Fruit fly (Drosophila melanogaster) whole organism, embryonic: ENCODE results near the gene fry.

Experiments used
- Ada2b ChIP-seq: fragments of 200-800 bp; sonication (Bioruptor generic); IDR thresholded peaks from 2 replicates; pipeline ENCODE4 v1.3.6; 2022; ENCODE audit warnings: missing biosample characterization, missing genetic modification characterization
- Awh ChIP-seq: fragments of 200-800 bp; sonication (Bioruptor generic); IDR thresholded peaks from 2 replicates; pipeline ENCODE4, ENCODE4 v1.3.6; 2022; ENCODE audit warnings: missing biosample characterization, missing genetic modification characterization
- CG10654 ChIP-seq: fragments of 200-800 bp; sonication (Bioruptor generic); optimal IDR thresholded peaks from 2 replicates; lab custom pipeline; 2016; ENCODE audit warnings: missing biosample characterization, missing genetic modification characterization
- CG11247 ChIP-seq: fragments of 200-800 bp; sonication (Bioruptor generic); IDR thresholded peaks from 2 replicates; pipeline ENCODE4 v1.3.6; 2022; ENCODE audit warnings: missing biosample characterization, missing genetic modification characterization
- CG11398 ChIP-seq: fragments of 200-800 bp; sonication (Bioruptor generic); optimal IDR thresholded peaks from 2 replicates; lab custom pipeline; 2016; ENCODE audit warnings: missing biosample characterization, missing genetic modification characterization
- CG1233 ChIP-seq: fragments of 200-800 bp; sonication (Bioruptor generic); optimal IDR thresholded peaks from 4 replicates; lab custom pipeline; 2018; ENCODE audit warnings: missing biosample characterization, mild to moderate bottlenecking, missing genetic modification characterization
- CG13624 ChIP-seq: fragments of 200-800 bp; sonication (Bioruptor generic); optimal IDR thresholded peaks from 2 replicates; lab custom pipeline; 2016; ENCODE audit warnings: missing biosample characterization, missing genetic modification characterization
- CG13775 ChIP-seq: fragments of 200-800 bp; sonication (Bioruptor generic); optimal IDR thresholded peaks from 3 replicates; lab custom pipeline; 2017; ENCODE audit warnings: missing biosample characterization, mild to moderate bottlenecking, missing genetic modification characterization
- CG15073 ChIP-seq: fragments of 200-800 bp; sonication (Bioruptor generic); optimal IDR thresholded peaks from 2 replicates; lab custom pipeline; 2016; ENCODE audit warnings: missing biosample characterization, missing genetic modification characterization
- CG1529 ChIP-seq: fragments of 200-800 bp; sonication (Bioruptor generic); optimal IDR thresholded peaks from 3 replicates; lab custom pipeline; 2018; ENCODE audit warnings: missing biosample characterization, missing genetic modification characterization
- CG1602 ChIP-seq: fragments of 200-800 bp; sonication (Bioruptor generic); optimal IDR thresholded peaks from 3 replicates; lab custom pipeline; 2016; ENCODE audit warnings: missing biosample characterization, missing genetic modification characterization
- CG16815 ChIP-seq: fragments of 200-800 bp; sonication (Bioruptor generic); optimal IDR thresholded peaks from 3 replicates; lab custom pipeline; 2017; ENCODE audit warnings: missing biosample characterization, mild to moderate bottlenecking, missing genetic modification characterization
- CG17385 ChIP-seq: fragments of 200-800 bp; sonication (Bioruptor generic); optimal IDR thresholded peaks from 3 replicates; lab custom pipeline; 2018; ENCODE audit warnings: missing biosample characterization, mild to moderate bottlenecking, missing genetic modification characterization
- CG17912 ChIP-seq: fragments of 200-800 bp; sonication (Bioruptor generic); optimal IDR thresholded peaks from 2 replicates; lab custom pipeline; 2018; ENCODE audit warnings: missing biosample characterization, mild to moderate bottlenecking, missing genetic modification characterization
- CG32532 ChIP-seq: fragments of 200-800 bp; sonication (Bioruptor generic); IDR thresholded peaks from 2 replicates; pipeline ENCODE4 v1.3.6; 2022; ENCODE audit warnings: missing biosample characterization, missing genetic modification characterization
- CG33557 ChIP-seq: fragments of 200-800 bp; sonication (Bioruptor generic); optimal IDR thresholded peaks from 2 replicates; lab custom pipeline; 2019; ENCODE audit warnings: missing biosample characterization, mild to moderate bottlenecking, missing genetic modification characterization, moderate library complexity
- CG3726 ChIP-seq: fragments of 200-800 bp; sonication (Bioruptor generic); IDR thresholded peaks from 3 replicates; pipeline ENCODE4, ENCODE4 v1.3.6; 2022; ENCODE audit warnings: missing biosample characterization, missing genetic modification characterization
- CG42726 ChIP-seq: fragments of 200-800 bp; sonication (Bioruptor generic); IDR thresholded peaks from 2 replicates; pipeline ENCODE4 v1.3.6; 2022; ENCODE audit warnings: missing biosample characterization, missing genetic modification characterization; ENCODE audit not compliant: partially characterized antibody
- CG4328 ChIP-seq: fragments of 200-800 bp; sonication (Bioruptor generic); optimal IDR thresholded peaks from 3 replicates; lab custom pipeline; 2017; ENCODE audit warnings: missing biosample characterization, missing genetic modification reagents, missing genetic modification characterization
- CG9437 ChIP-seq: fragments of 200-800 bp; sonication (Bioruptor generic); optimal IDR thresholded peaks from 2 replicates; lab custom pipeline; 2018; ENCODE audit warnings: missing biosample characterization, mild to moderate bottlenecking, missing genetic modification characterization
- Camta ChIP-seq: fragments of 200-800 bp; sonication (Bioruptor generic); optimal IDR thresholded peaks from 2 replicates; lab custom pipeline; 2016; ENCODE audit warnings: missing biosample characterization, missing genetic modification characterization
- Dfd ChIP-seq, 2 experiments: fragments of >200 bp; optimal IDR thresholded peaks; 2 replicates each; lab custom pipeline; 2017; ENCODE audit warnings: missing biosample characterization in 2 of 2, missing genetic modification characterization in 2 of 2
- Dref ChIP-seq: fragments of 200-800 bp; sonication (Bioruptor generic); IDR thresholded peaks from 2 replicates; pipeline ENCODE4 v1.3.6; 2022; ENCODE audit warnings: missing biosample characterization, missing genetic modification characterization
- ERR ChIP-seq: fragments of 200-800 bp; sonication (Bioruptor generic); optimal IDR thresholded peaks from 2 replicates; lab custom pipeline; 2016; ENCODE audit warnings: missing biosample characterization, missing genetic modification characterization
- Hr78 ChIP-seq, 2 experiments: fragments of 200-800 bp in 1 of 2; fragments of >200 bp in 1 of 2; sonication (Bioruptor generic) in 1 of 2; optimal IDR thresholded peaks; 2 replicates each; lab custom pipeline; 2017 to 2019; ENCODE audit warnings: missing biosample characterization in 2 of 2, missing genetic modification characterization in 2 of 2, mild to moderate bottlenecking in 1 of 2, moderate library complexity in 1 of 2
- Kr ChIP-seq: fragments of 200-800 bp; sonication (Bioruptor generic); optimal IDR thresholded peaks from 2 replicates; lab custom pipeline; 2017; ENCODE audit warnings: missing biosample characterization, mild to moderate bottlenecking, missing genetic modification characterization
- MBD-R2 ChIP-seq: fragments of 200-800 bp; sonication (Bioruptor generic); IDR thresholded peaks from 2 replicates; pipeline ENCODE4 v1.3.6; 2022; ENCODE audit warnings: missing biosample characterization, missing genetic modification characterization
- Med ChIP-seq: fragments of 200-800 bp; sonication (Bioruptor generic); peaks from one replicate; lab custom pipeline; 2016; ENCODE audit warnings: missing biosample characterization, missing genetic modification characterization, mild to moderate bottlenecking, inconsistent platforms, moderate library complexity
- NC2β ChIP-seq: fragments of 200-800 bp; sonication (Bioruptor generic); optimal IDR thresholded peaks from 2 replicates; lab custom pipeline; 2016; ENCODE audit warnings: missing biosample characterization, missing genetic modification characterization
- Neu2 ChIP-seq: fragments of 200-800 bp; sonication (Bioruptor generic); optimal IDR thresholded peaks from 3 replicates; lab custom pipeline; 2016; ENCODE audit warnings: missing biosample characterization, missing genetic modification characterization, borderline replicate concordance
- Opbp ChIP-seq: fragments of 200-800 bp; sonication (Bioruptor generic); IDR thresholded peaks from 3 replicates; pipeline ENCODE4 v1.3.6; 2022; ENCODE audit warnings: missing biosample characterization, missing genetic modification characterization; ENCODE audit not compliant: partially characterized antibody
- TFAM ChIP-seq: fragments of 200-800 bp; sonication (Bioruptor generic); optimal IDR thresholded peaks from 2 replicates; lab custom pipeline; 2017; ENCODE audit warnings: missing biosample characterization, missing genetic modification characterization, inconsistent platforms
- ac ChIP-seq: fragments of 200-800 bp; sonication (Bioruptor generic); optimal IDR thresholded peaks from 3 replicates; lab custom pipeline; 2017; ENCODE audit warnings: missing biosample characterization, mild to moderate bottlenecking, missing genetic modification characterization
- bcd ChIP-seq: fragments of 200-800 bp; sonication (Bioruptor generic); optimal IDR thresholded peaks from 2 replicates; lab custom pipeline; 2017; ENCODE audit warnings: missing biosample characterization, mild to moderate bottlenecking, missing genetic modification characterization
- br ChIP-seq: fragments of >200 bp; optimal IDR thresholded peaks from 2 replicates; lab custom pipeline; 2017
- cato ChIP-seq: fragments of 200-800 bp; sonication (Bioruptor generic); optimal IDR thresholded peaks from 2 replicates; lab custom pipeline; 2016; ENCODE audit warnings: missing biosample characterization, missing genetic modification characterization, borderline replicate concordance
- chn ChIP-seq: fragments of 200-800 bp; sonication (Bioruptor generic); optimal IDR thresholded peaks from 2 replicates; lab custom pipeline; 2016; ENCODE audit warnings: missing biosample characterization, missing genetic modification characterization
- da ChIP-seq: fragments of 200-800 bp; sonication (Bioruptor generic); optimal IDR thresholded peaks from 2 replicates; lab custom pipeline; 2016; ENCODE audit warnings: missing biosample characterization, missing genetic modification characterization
- dimm ChIP-seq: fragments of 200-800 bp; sonication (Bioruptor generic); IDR thresholded peaks from 2 replicates; pipeline ENCODE4 v1.3.6; 2022; ENCODE audit warnings: missing biosample characterization, missing genetic modification characterization
- en ChIP-seq: fragments of 200-800 bp; sonication (Bioruptor generic); optimal IDR thresholded peaks from 2 replicates; lab custom pipeline; 2016; ENCODE audit warnings: missing biosample characterization, missing genetic modification characterization
- hth ChIP-seq: fragments of >200 bp; optimal IDR thresholded peaks from 2 replicates; lab custom pipeline; 2017; ENCODE audit warnings: inconsistent platforms
- jing ChIP-seq: fragments of 200-800 bp; sonication (Bioruptor generic); optimal IDR thresholded peaks from 2 replicates; lab custom pipeline; 2018; ENCODE audit warnings: missing biosample characterization, mild to moderate bottlenecking, missing genetic modification characterization
- lola ChIP-seq, 3 experiments: fragments of >200 bp in 2 of 3; fragments of 200-800 bp in 1 of 3; sonication (Bioruptor generic) in 1 of 3; optimal IDR thresholded peaks; 2 replicates each; lab custom pipeline; 2017 to 2019; ENCODE audit warnings: missing biosample characterization in 3 of 3, missing genetic modification characterization in 3 of 3, mild to moderate bottlenecking in 1 of 3, moderate library complexity in 1 of 3
- nau ChIP-seq: fragments of 200-800 bp; sonication (Bioruptor generic); optimal IDR thresholded peaks from 3 replicates; lab custom pipeline; 2017; ENCODE audit warnings: missing biosample characterization, mild to moderate bottlenecking, missing genetic modification characterization, missing genetic modification reagents
- p53 ChIP-seq: fragments of 200-800 bp; sonication (Bioruptor generic); optimal IDR thresholded peaks from 2 replicates; lab custom pipeline; 2016; ENCODE audit warnings: missing biosample characterization, missing genetic modification characterization
- ranshi ChIP-seq: fragments of 200-800 bp; sonication (Bioruptor generic); IDR thresholded peaks from 2 replicates; pipeline ENCODE4 v1.3.6; 2022; ENCODE audit warnings: missing biosample characterization, missing genetic modification characterization
- slou ChIP-seq: fragments of 200-800 bp; sonication (Bioruptor generic); optimal IDR thresholded peaks from 3 replicates; lab custom pipeline; 2016; ENCODE audit warnings: missing biosample characterization, missing genetic modification characterization
- stc ChIP-seq: fragments of 200-800 bp; sonication (Bioruptor generic); IDR thresholded peaks from 2 replicates; pipeline ENCODE4 v1.3.6; 2022; ENCODE audit warnings: missing biosample characterization, missing genetic modification characterization
- tio ChIP-seq: fragments of 200-800 bp; sonication (Bioruptor generic); optimal IDR thresholded peaks from 2 replicates; lab custom pipeline; 2017; ENCODE audit warnings: missing biosample characterization, missing genetic modification characterization, inconsistent platforms
- tup ChIP-seq: fragments of 200-800 bp; sonication (Bioruptor generic); optimal IDR thresholded peaks from 2 replicates; lab custom pipeline; 2016; ENCODE audit warnings: missing biosample characterization, mild to moderate bottlenecking, missing genetic modification characterization, moderate library complexity

The fry gene

DNA sequence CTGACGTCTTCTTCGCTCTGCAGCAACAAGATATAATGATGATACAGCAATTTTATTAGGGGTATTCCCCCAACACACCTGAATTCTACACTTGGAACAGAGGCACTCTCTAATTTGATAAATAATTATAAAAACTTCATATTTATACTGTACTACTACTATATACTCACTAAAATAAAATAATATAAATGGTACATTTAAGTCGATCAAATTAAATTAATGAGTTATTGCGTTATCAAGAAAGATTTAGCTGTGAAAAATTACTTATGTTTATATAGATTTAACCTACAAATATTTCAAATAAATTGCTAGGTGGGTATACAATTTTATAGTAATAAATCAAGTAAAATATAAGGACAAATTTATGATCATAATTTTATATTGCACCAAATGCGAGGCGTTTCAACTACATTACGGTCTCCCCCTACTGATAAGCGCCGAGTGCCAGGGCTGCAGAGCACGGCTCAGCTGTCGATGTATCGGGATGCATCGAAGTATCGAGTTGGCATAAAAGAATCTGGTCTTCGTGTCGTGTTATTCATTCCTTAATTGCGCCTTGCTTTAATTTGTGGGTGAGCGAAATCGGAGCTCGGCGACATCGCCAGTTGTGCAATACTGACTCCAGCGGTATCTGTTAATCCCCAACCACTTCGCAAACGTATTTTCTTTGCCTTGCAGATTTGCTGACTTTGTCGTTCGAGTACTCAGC is 35.1 kb upstream of the fry start, which contains the start of gene vsg (continued):
- TF ChIP-seq Awh (0 out of 2 replicates have a peak, but pooled peaks have one; percentile 18), ERR (GFP tag; lab: Kevin White, UChicago) (no peak), CG11247 (GFP tag; lab: Robert Waterston, UW) (no peak; the same call in 1 of the 2 replicates), CG11398 (GFP tag; lab: Kevin White, UChicago) (no peak), CG17385 (GFP tag; lab: Kevin White, UChicago) (peak; percentile 83), Hr78 (GFP tag; optimal IDR thresholded peaks at IDR 0.05; lab: Kevin White, UChicago) (peak in 1 of 2 experiments; percentile 56), CG4328 (GFP tag; lab: Kevin White, UChicago) (peak; percentile 79), ac (GFP tag; lab: Kevin White, UChicago) (no peak), CG42726 (GFP tag; lab: Robert Waterston, UW) (peak; percentile 93), CG3726 (GFP tag; lab: Robert Waterston, UW) (no peak), CG1233 (GFP tag; lab: Kevin White, UChicago) (peak; percentile 71), slou (peak; percentile 85), CG10654 (GFP tag; lab: Kevin White, UChicago) (peak; percentile 60), CG33557 (GFP tag; lab: Kevin White, UChicago) (peak; percentile 75), tio (no peak), cato (GFP tag; lab: Kevin White, UChicago) (peak; percentile 48), CG15073 (GFP tag; lab: Kevin White, UChicago) (no peak), CG13775 (GFP tag; lab: Kevin White, UChicago) (peak; percentile 91), Camta (peak; percentile 29), CG16815 (GFP tag; lab: Kevin White, UChicago) (peak; percentile 82), Opbp (GFP tag; lab: Robert Waterston, UW) (peak; percentile 93), CG1529 (peak; percentile 59), br (lab: Kevin White, UChicago) (no peak), p53 (peak; percentile 14), CG13624 (peak; percentile 78), tup (GFP tag; lab: Kevin White, UChicago) (no peak), stc (GFP tag; lab: Robert Waterston, UW) (peak; percentile 46; the same call in 1 of the 2 replicates), chn (GFP tag; lab: Kevin White, UChicago) (peak; percentile 49), Neu2 (GFP tag; lab: Kevin White, UChicago) (no peak), Kr (GFP tag; lab: Kevin White, UChicago) (no peak), CG32532 (GFP tag; lab: Robert Waterston, UW) (peak; percentile 79), MBD-R2 (GFP tag; lab: Robert Waterston, UW) (no peak; the same call in 1 of the 2 replicates), hth (lab: Kevin White, UChicago) (no peak), dimm (GFP tag; lab: Robert Waterston, UW) (no peak), da (GFP tag; lab: Kevin White, UChicago) (no peak), en (GFP tag; lab: Kevin White, UChicago) (no peak), jing (GFP tag; lab: Kevin White, UChicago) (no peak), TFAM (GFP tag; lab: Kevin White, UChicago) (no peak), CG9437 (GFP tag; lab: Kevin White, UChicago) (peak; percentile 87), bcd (GFP tag; lab: Kevin White, UChicago) (peak; percentile 78), CG17912 (GFP tag; lab: Kevin White, UChicago) (peak; percentile 23), Dfd (GFP tag; optimal IDR thresholded peaks at IDR 0.05; lab: Kevin White, UChicago) (no peak), nau (GFP tag; lab: Kevin White, UChicago) (no peak), ranshi (no peak; the same call in none of the 2 replicates), Dref (GFP tag; lab: Robert Waterston, UW) (peak; percentile 79), Med (peak; percentile 89), NC2β (GFP tag; lab: Kevin White, UChicago) (no peak), CG1602 (peak; percentile 82), Ada2b (GFP tag; lab: Robert Waterston, UW) (no peak; the same call in 1 of the 2 replicates), lola (GFP tag; optimal IDR thresholded peaks at IDR 0.05; lab: Kevin White, UChicago) (peak in 1 of 3 experiments; percentile 91)
